Worm (Caenorhabditis elegans) whole organism, L1 larva: ENCODE results near the gene F40H3.2.

Experiments
- C04F5.9 ChIP-seq: sonication (generic microtip); optimal IDR thresholded peaks from 2 replicates; lab custom pipeline; 2016; ENCODE audit warnings: missing genetic modification characterization, missing compliant biosample characterization
- C16A3.4 ChIP-seq: fragments of 150-350 bp; optimal IDR thresholded peaks from 2 replicates; lab custom pipeline; 2014; ENCODE audit warnings: missing biosample characterization, missing genetic modification characterization
- F16B12.6 ChIP-seq: fragments of 150-350 bp; optimal IDR thresholded peaks from 2 replicates; lab custom pipeline; 2014; ENCODE audit warnings: missing biosample characterization, missing genetic modification characterization
- aha-1 ChIP-seq: fragments of 150-350 bp; optimal IDR thresholded peaks from 2 replicates; lab custom pipeline; 2014; ENCODE audit warnings: missing biosample characterization, missing genetic modification characterization
- ama-1 ChIP-seq: fragments of 150-350 bp; optimal IDR thresholded peaks from 2 replicates; lab custom pipeline; 2014
- blmp-1 ChIP-seq: fragments of 150-350 bp; optimal IDR thresholded peaks from 2 replicates; lab custom pipeline; 2014; ENCODE audit warnings: missing biosample characterization, missing genetic modification characterization
- ceh-8 ChIP-seq: fragments of 200-800 bp; sonication (Bioruptor generic); optimal IDR thresholded peaks from 2 replicates; lab custom pipeline; 2018; ENCODE audit warnings: mild to moderate bottlenecking, missing genetic modification characterization, moderate library complexity, missing compliant biosample characterization
- ceh-88 ChIP-seq: fragments of 200-800 bp; sonication (Bioruptor generic); IDR thresholded peaks from 2 replicates; pipeline ENCODE4 v1.3.6; 2022; ENCODE audit warnings: missing genetic modification characterization, missing compliant biosample characterization
- ces-1 ChIP-seq: fragments of 150-350 bp; optimal IDR thresholded peaks from 2 replicates; lab custom pipeline; 2014; ENCODE audit warnings: missing biosample characterization, missing genetic modification reagents, missing genetic modification characterization
- dpl-1 ChIP-seq, 3 experiments: fragments of 150-350 bp in 2 of 3; sonication (generic microtip) in 1 of 3; optimal IDR thresholded peaks; 2 replicates each; lab custom pipeline; 2014 to 2017; ENCODE audit warnings: missing biosample characterization in 3 of 3, missing genetic modification characterization in 3 of 3, missing genetic modification reagents in 3 of 3
- efl-1 ChIP-seq, 4 experiments: fragments of 150-350 bp; optimal IDR thresholded peaks in 3 of 4; peaks in 1 of 4; 1 replicate in 1 of 4; 2 replicates in 3 of 4; lab custom pipeline; 2014; ENCODE audit warnings: missing biosample characterization in 2 of 4, missing genetic modification characterization in 2 of 4, missing genetic modification reagents in 2 of 4
- egl-13 ChIP-seq: sonication (generic microtip); optimal IDR thresholded peaks from 2 replicates; lab custom pipeline; 2016; ENCODE audit warnings: missing genotype, missing genetic modification reagents, missing genetic modification characterization, missing compliant biosample characterization
- egl-27 ChIP-seq, 2 experiments: fragments of 150-350 bp in 1 of 2; sonication (generic microtip); optimal IDR thresholded peaks; 3 replicates each; lab custom pipeline; 2017 to 2018; ENCODE audit warnings: missing biosample characterization in 2 of 2, missing genetic modification characterization in 2 of 2, missing genetic modification reagents in 2 of 2
- elt-2 ChIP-seq: sonication (generic microtip); optimal IDR thresholded peaks from 2 replicates; lab custom pipeline; 2016; ENCODE audit warnings: missing genetic modification characterization, mild to moderate bottlenecking, inconsistent platforms, missing compliant biosample characterization, missing genetic modification reagents
- elt-3 ChIP-seq, 6 experiments: fragments of 150-350 bp in 1 of 6; sonication (generic microtip); optimal IDR thresholded peaks; 2 replicates each; lab custom pipeline; 2017 to 2018; ENCODE audit warnings: missing biosample characterization in 6 of 6, missing genetic modification characterization in 6 of 6, inconsistent platforms in 1 of 6
- ets-5 ChIP-seq: fragments of 200-800 bp; sonication (Bioruptor generic); IDR thresholded peaks from 2 replicates; pipeline ENCODE4 v1.3.6; 2022; ENCODE audit warnings: missing genetic modification characterization, missing compliant biosample characterization
- fkh-10 ChIP-seq: sonication (generic microtip); optimal IDR thresholded peaks from 2 replicates; lab custom pipeline; 2017; ENCODE audit warnings: missing biosample characterization, missing genetic modification reagents, missing genetic modification characterization
- hlh-4 ChIP-seq: sonication (generic microtip); optimal IDR thresholded peaks from 2 replicates; lab custom pipeline; 2016; ENCODE audit warnings: mild to moderate bottlenecking, missing genetic modification characterization, missing compliant biosample characterization
- hpl-2 ChIP-seq: fragments of 150-350 bp; optimal IDR thresholded peaks from 2 replicates; lab custom pipeline; 2014; ENCODE audit warnings: missing biosample characterization, missing genetic modification reagents, missing genetic modification characterization
- irx-1 ChIP-seq: sonication (generic microtip); optimal IDR thresholded peaks from 2 replicates; lab custom pipeline; 2016; ENCODE audit warnings: missing genetic modification characterization, missing compliant biosample characterization
- isw-1 ChIP-seq: fragments of 200-800 bp; sonication (Bioruptor generic); IDR thresholded peaks from 2 replicates; pipeline ENCODE4 v1.3.6; 2022; ENCODE audit warnings: missing genetic modification characterization, missing compliant biosample characterization
- jun-1 ChIP-seq: fragments of 150-350 bp; optimal IDR thresholded peaks from 2 replicates; lab custom pipeline; 2014; ENCODE audit warnings: missing biosample characterization, missing genetic modification reagents, missing genetic modification characterization
- lin-13 ChIP-seq: fragments of 150-350 bp; optimal IDR thresholded peaks from 2 replicates; lab custom pipeline; 2014; ENCODE audit warnings: missing biosample characterization, missing genetic modification reagents, missing genetic modification characterization
- lin-14 ChIP-seq: fragments of 200-800 bp; sonication (Bioruptor generic); optimal IDR thresholded peaks from 2 replicates; lab custom pipeline; 2018; ENCODE audit warnings: mild to moderate bottlenecking, missing genetic modification characterization, moderate library complexity, missing compliant biosample characterization
- lin-15B ChIP-seq: fragments of 150-350 bp; sonication (generic microtip); optimal IDR thresholded peaks from 3 replicates; lab custom pipeline; 2014; ENCODE audit warnings: missing biosample characterization, missing genetic modification characterization
- lin-35 ChIP-seq, 2 experiments: fragments of 150-350 bp; optimal IDR thresholded peaks; 2 replicates each; lab custom pipeline; 2014; ENCODE audit warnings: missing biosample characterization in 2 of 2, missing genetic modification characterization in 2 of 2, missing genetic modification reagents in 2 of 2
- mab-9 ChIP-seq: fragments of 200-800 bp; sonication (Bioruptor generic); IDR thresholded peaks from 2 replicates; pipeline ENCODE4 v1.3.6; 2022; ENCODE audit warnings: missing genetic modification reagents, missing genetic modification characterization, missing compliant biosample characterization
- mef-2 ChIP-seq: fragments of 150-350 bp; optimal IDR thresholded peaks from 2 replicates; lab custom pipeline; 2014; ENCODE audit warnings: missing biosample characterization, missing genetic modification characterization
- nhr-20 ChIP-seq: sonication (generic microtip); optimal IDR thresholded peaks from 2 replicates; lab custom pipeline; 2016; ENCODE audit warnings: mild to moderate bottlenecking, missing genetic modification characterization, missing compliant biosample characterization
- nhr-71 ChIP-seq: sonication (generic microtip); optimal IDR thresholded peaks from 2 replicates; lab custom pipeline; 2016; ENCODE audit warnings: mild to moderate bottlenecking, missing genetic modification characterization, moderate library complexity, missing compliant biosample characterization
- nhr-85 ChIP-seq: sonication (generic microtip); peaks from one replicate; lab custom pipeline; 2016; ENCODE audit warnings: missing genetic modification characterization, inconsistent platforms, missing compliant biosample characterization
- pag-3 ChIP-seq: sonication (generic microtip); optimal IDR thresholded peaks from 2 replicates; lab custom pipeline; 2017; ENCODE audit warnings: missing genetic modification characterization, mild to moderate bottlenecking, missing compliant biosample characterization, antibody characterized with exemption, borderline replicate concordance; ENCODE audit not compliant: insufficient read depth
- pqm-1 ChIP-seq: sonication (generic microtip); optimal IDR thresholded peaks from 3 replicates; lab custom pipeline; 2017; ENCODE audit warnings: missing biosample characterization, missing genetic modification characterization
- skn-1 ChIP-seq: fragments of 150-350 bp; optimal IDR thresholded peaks from 2 replicates; lab custom pipeline; 2014; ENCODE audit warnings: missing biosample characterization, missing genetic modification characterization
- snpc-4 ChIP-seq: fragments of 150-350 bp; optimal IDR thresholded peaks from 2 replicates; lab custom pipeline; 2014; ENCODE audit warnings: missing biosample characterization, missing genetic modification characterization
- snu-23 ChIP-seq: sonication (generic microtip); optimal IDR thresholded peaks from 2 replicates; lab custom pipeline; 2016; ENCODE audit warnings: missing genetic modification characterization, missing compliant biosample characterization
- sox-4 ChIP-seq: sonication (generic microtip); optimal IDR thresholded peaks from 2 replicates; lab custom pipeline; 2016; ENCODE audit warnings: missing genetic modification characterization, missing compliant biosample characterization
- sup-37 ChIP-seq: fragments of 200-800 bp; sonication (Bioruptor generic); optimal IDR thresholded peaks from 2 replicates; lab custom pipeline; 2018; ENCODE audit warnings: mild to moderate bottlenecking, missing genetic modification characterization, missing compliant biosample characterization
- tbx-2 ChIP-seq: sonication (generic microtip); optimal IDR thresholded peaks from 2 replicates; lab custom pipeline; 2016; ENCODE audit warnings: missing genetic modification characterization, missing compliant biosample characterization
- tlp-1 ChIP-seq: fragments of 150-350 bp; optimal IDR thresholded peaks from 2 replicates; lab custom pipeline; 2014; ENCODE audit warnings: missing biosample characterization, missing genetic modification characterization
- xbp-1 ChIP-seq: sonication (generic microtip); optimal IDR thresholded peaks from 2 replicates; lab custom pipeline; 2016; ENCODE audit warnings: missing genetic modification characterization, missing compliant biosample characterization
- ztf-4 ChIP-seq: fragments of 150-350 bp; optimal IDR thresholded peaks from 2 replicates; lab custom pipeline; 2014; ENCODE audit warnings: missing biosample characterization, missing genetic modification characterization

Gene F40H3.2

DNA sequence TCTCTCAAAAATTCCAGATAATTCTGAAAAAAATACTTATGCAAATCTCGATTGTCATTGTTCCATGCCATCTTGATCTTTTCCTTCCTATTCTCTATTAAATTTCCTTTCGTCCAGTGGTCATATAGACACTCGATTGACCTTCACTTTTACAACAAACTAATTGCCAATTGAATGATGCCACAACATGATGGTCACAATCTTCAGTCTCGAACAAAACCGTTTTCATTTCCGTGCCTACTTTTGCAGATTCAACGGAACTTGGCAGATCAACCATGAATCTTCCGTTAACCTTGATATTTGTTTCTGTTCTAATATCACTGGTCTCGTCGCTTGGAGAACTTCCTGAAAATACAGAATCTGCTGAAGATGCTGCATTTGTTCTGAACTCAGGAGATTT, at the start of gene F40H3.2:
Gene F40H3.2 (plus strand): TSS at position 250 of the 400 bp plus-strand sequence.
- no peak for TF ChIP-seq ceh-8 (GFP tag; lab: Kevin White, UChicago)
- TF ChIP-seq ces-1, result no peak
- no peak for TF ChIP-seq lin-13 (GFP tag; lab: Kevin White, UChicago)
- peak; percentile 59 for TF ChIP-seq lin-14
- peak; percentile 27 for TF ChIP-seq pag-3 (tag; lab: Kevin White, UChicago)
- TF ChIP-seq blmp-1 (tag; lab: Kevin White, UChicago), result peak; percentile 50
- peak; percentile 75 for TF ChIP-seq nhr-85 (tag; lab: Kevin White, UChicago)
- no peak for TF ChIP-seq tlp-1
- TF ChIP-seq isw-1, result no peak
- TF ChIP-seq nhr-20 (tag; lab: Kevin White, UChicago), result no peak

DNA sequence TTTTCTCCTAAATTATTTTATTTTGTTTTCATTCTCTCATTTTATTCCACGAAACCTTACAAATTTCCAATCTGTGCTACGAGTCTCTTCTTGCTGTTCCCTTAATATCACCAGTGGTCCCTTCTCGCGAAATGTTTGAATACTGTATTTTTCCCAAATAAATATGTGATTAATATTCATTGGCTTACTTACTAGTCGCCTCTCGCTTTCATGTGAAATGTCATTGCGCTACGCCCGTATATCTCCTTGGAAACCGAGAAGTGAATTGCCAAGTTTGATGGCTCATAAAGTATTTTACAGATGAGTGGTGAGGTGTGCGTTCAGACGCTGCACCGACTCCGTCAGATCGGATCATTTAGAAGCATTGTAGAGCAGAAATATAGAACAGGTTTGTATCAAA, 48.2 kb upstream of the F40H3.2 start, which contains the start of gene rars-2:
Gene rars-2 (plus strand): TSS at position 301 of the 400 bp plus-strand sequence.
- no peak for TF ChIP-seq dpl-1 (GFP tag; optimal IDR thresholded peaks at IDR 0.05; lab: Kevin White, UChicago)
- no peak for TF ChIP-seq ces-1
- TF ChIP-seq irx-1 (tag; lab: Kevin White, UChicago), result no peak
- no peak for TF ChIP-seq snu-23
- no peak for TF ChIP-seq nhr-71
- TF ChIP-seq pag-3 (tag; lab: Kevin White, UChicago), result no peak
- TF ChIP-seq hlh-4 (tag; lab: Kevin White, UChicago), result no peak
- TF ChIP-seq ceh-88, result no peak
- TF ChIP-seq ets-5 (GFP tag; lab: Robert Waterston, UW), result no peak
- TF ChIP-seq tlp-1, result no peak
- TF ChIP-seq lin-13 (GFP tag; lab: Kevin White, UChicago), result no peak
- no peak for TF ChIP-seq C16A3.4 (tag; lab: Kevin White, UChicago)
- TF ChIP-seq jun-1 (tag; lab: Kevin White, UChicago), result no peak
- no peak for TF ChIP-seq mef-2 (tag; lab: Kevin White, UChicago)
- no peak for TF ChIP-seq pqm-1
- no peak for TF ChIP-seq egl-13 (tag; lab: Kevin White, UChicago)
- TF ChIP-seq efl-1 (optimal IDR thresholded peaks at IDR 0.05; lab: Kevin White, UChicago), result no peak
- TF ChIP-seq efl-1 (GFP tag; optimal IDR thresholded peaks at IDR 0.05 in 1 of 2; lab: Kevin White, UChicago), result no peak
- TF ChIP-seq ztf-4 (tag; lab: Kevin White, UChicago), result no peak

ce11 chrII:6132595-6132994, 40.9 kb upstream of the F40H3.2 start, which contains the start of gene abts-3:
Gene abts-3, plus strand, starts transcription at chrII:6132895.
- TF ChIP-seq tlp-1 (no peak), skn-1 (no peak), pqm-1 (no peak), aha-1 (tag; lab: Kevin White, UChicago) (no peak), elt-2 (tag; lab: Kevin White, UChicago) (no peak), egl-27 (tag; optimal IDR thresholded peaks at IDR 0.05; lab: Kevin White, UChicago) (no peak), mab-9 (GFP tag; lab: Robert Waterston, UW) (no peak), elt-3 (tag; optimal IDR thresholded peaks at IDR 0.05; lab: Kevin White, UChicago) (no peak), sox-4 (tag; lab: Kevin White, UChicago) (no peak), F16B12.6 (no peak), lin-35 (GFP tag; optimal IDR thresholded peaks at IDR 0.05; lab: Kevin White, UChicago) (no peak), ama-1 (no peak), ets-5 (GFP tag; lab: Robert Waterston, UW) (no peak)

DNA sequence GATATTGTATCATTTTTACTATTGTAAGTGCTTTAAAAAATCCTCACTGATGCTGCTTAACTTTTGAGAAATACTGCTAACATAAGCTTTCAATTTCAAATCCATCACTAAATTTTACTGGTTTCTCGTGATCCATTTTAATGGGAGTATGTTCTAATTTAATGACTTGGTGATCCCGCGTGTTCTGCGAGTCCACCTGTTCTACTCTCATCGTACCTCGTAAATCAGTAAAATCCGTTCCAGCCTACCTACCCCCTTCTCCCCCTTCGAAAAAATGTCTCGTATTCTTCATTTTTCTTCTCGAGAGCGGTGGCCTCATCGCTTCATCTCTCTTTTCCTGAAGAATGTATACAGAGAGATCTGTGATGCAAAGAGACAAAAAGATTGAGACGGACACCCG, 37.9 kb upstream of the F40H3.2 start:
- no peak for TF ChIP-seq C04F5.9 (tag; lab: Kevin White, UChicago)
- TF ChIP-seq fkh-10, result no peak
- no peak for TF ChIP-seq aha-1 (tag; lab: Kevin White, UChicago)
- no peak for TF ChIP-seq hpl-2
- TF ChIP-seq tbx-2 (tag; lab: Kevin White, UChicago), result no peak
- no peak for TF ChIP-seq snu-23
- TF ChIP-seq pqm-1, result no peak
- TF ChIP-seq xbp-1 (tag; lab: Kevin White, UChicago), result no peak
- no peak for TF ChIP-seq sup-37 (GFP tag; lab: Kevin White, UChicago)
- TF ChIP-seq lin-15B (tag; lab: Kevin White, UChicago), result no peak
- TF ChIP-seq tlp-1, result no peak
- no peak for TF ChIP-seq snpc-4 (tag; lab: Kevin White, UChicago)
- no peak for TF ChIP-seq jun-1 (tag; lab: Kevin White, UChicago)
